Worm (Caenorhabditis elegans) whole organism, late embryonic: ENCODE data around the gene clec-121.

ENCODE experiments used
- Y22D7AL.16 ChIP-seq: sonication (generic microtip); optimal IDR thresholded peaks from 2 replicates; lab custom pipeline; 2016; ENCODE audit warnings: missing genetic modification characterization, missing compliant biosample characterization
- dmd-4 ChIP-seq: sonication (generic microtip); optimal IDR thresholded peaks from 2 replicates; lab custom pipeline; 2016; ENCODE audit warnings: borderline replicate concordance, missing genetic modification characterization, missing compliant biosample characterization
- lin-11 ChIP-seq: fragments of 200-800 bp; sonication (Bioruptor generic); optimal IDR thresholded peaks from 2 replicates; lab custom pipeline; 2018; ENCODE audit warnings: mild to moderate bottlenecking, missing genetic modification characterization, missing compliant biosample characterization
- sdc-2 ChIP-seq: sonication (generic microtip); optimal IDR thresholded peaks from 2 replicates; lab custom pipeline; 2016; ENCODE audit warnings: missing genotype, missing genetic modification characterization, missing compliant biosample characterization
- zip-5 ChIP-seq: sonication (generic microtip); optimal IDR thresholded peaks from 2 replicates; lab custom pipeline; 2016; ENCODE audit warnings: missing genetic modification characterization, missing compliant biosample characterization

DNA sequence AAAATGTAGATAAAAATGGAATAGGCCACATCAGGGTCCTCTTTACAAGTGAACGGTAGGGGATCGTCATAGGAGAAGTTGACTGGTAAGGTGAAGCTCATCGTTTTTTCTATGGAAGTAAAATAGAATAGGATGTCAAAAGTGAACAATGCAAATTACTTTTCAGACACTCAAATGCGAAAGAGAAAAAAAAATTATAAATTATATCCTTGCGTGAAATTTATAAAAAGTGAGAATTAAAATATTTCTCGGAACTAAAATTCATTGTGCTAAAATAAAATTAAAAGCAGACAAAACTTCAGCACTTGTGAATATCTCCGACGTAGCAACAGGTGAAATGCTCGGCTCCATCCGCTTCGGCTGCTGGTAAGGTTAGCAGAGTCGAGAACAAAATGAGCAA lies 8.8 kb upstream of the clec-121 start, which contains the start of gene srg-22:
- no peak for TF ChIP-seq lin-11 (tag; lab: Kevin White, UChicago)
- TF ChIP-seq zip-5 (tag; lab: Kevin White, UChicago), result no peak
- TF ChIP-seq Y22D7AL.16 (tag; lab: Kevin White, UChicago), result no peak
- no peak for TF ChIP-seq dmd-4
- TF ChIP-seq sdc-2, result no peak
